Worm (Caenorhabditis elegans) whole organism, L4 larva: ENCODE data around the gene F52G3.1.

ENCODE experiments used
- ama-1 ChIP-seq: fragments of 150-350 bp; optimal IDR thresholded peaks from 2 replicates; lab custom pipeline; 2014; ENCODE audit warnings: inconsistent platforms, mixed read lengths
- nhr-76 ChIP-seq: fragments of 150-350 bp; optimal IDR thresholded peaks from 2 replicates; lab custom pipeline; 2014; ENCODE audit warnings: missing biosample characterization, missing genetic modification characterization

- TF ChIP-seq ama-1 (lab: Kevin White, UChicago) (no peak), nhr-76 (tag; lab: Kevin White, UChicago) (no peak)
These were observed 14.6 kb downstream of the F52G3.1 start, which contains the start of gene mbl-1 for ce11 chrX:16978308-16978707.
